ENCODE assay signal across 1 fruit fly cellular context in genomic region chr3L:11358733-11359132, dm6.
TF ChIP-seq lines count a peak whose summit lies in the region.

No protein-coding gene starts in this region.

TF ChIP-seq in whole organism, embryonic, 481 proteins besides CTCF, POLR2A, EP300 and RAD21 (continued from another document):
- TF ChIP-seq CG16815 (GFP tag; optimal IDR thresholded peaks at IDR 0.05; lab: Kevin White, UChicago) (no peak), CG16779 (GFP tag; IDR thresholded peaks at IDR 0.05; lab: Robert Waterston, UW) (peak; percentile 34; the same call in 1 of the 2 replicates), Med (GFP tag; lab: Kevin White, UChicago) (peak; percentile 86), Hey (tag; optimal IDR thresholded peaks at IDR 0.05; lab: Kevin White, UChicago) (peak; percentile 60), sug (tag; optimal IDR thresholded peaks at IDR 0.05; lab: Kevin White, UChicago) (peak; percentile 13), ttk (GFP tag; IDR thresholded peaks at IDR 0.05; lab: Robert Waterston, UW) (no peak), gsb (GFP tag; IDR thresholded peaks at IDR 0.05; lab: Robert Waterston, UW) (no peak), CG30403 (GFP tag; optimal IDR thresholded peaks at IDR 0.05; lab: Kevin White, UChicago) (no peak), mam (GFP tag; optimal IDR thresholded peaks at IDR 0.05; lab: Kevin White, UChicago) (no peak), CG12219 (GFP tag; optimal IDR thresholded peaks at IDR 0.05; lab: Kevin White, UChicago) (no peak), Sin3A (optimal IDR thresholded peaks at IDR 0.05; lab: Kevin White, UChicago) (no peak), Dp (GFP tag; optimal IDR thresholded peaks at IDR 0.05; lab: Kevin White, UChicago) (no peak), HLH3B (GFP tag; IDR thresholded peaks at IDR 0.05; lab: Robert Waterston, UW) (0 out of 2 replicates have a peak, but pooled peaks have one; percentile 21), Nf-YA (GFP tag; IDR thresholded peaks at IDR 0.05; lab: Robert Waterston, UW) (no peak), PHDP (tag; optimal IDR thresholded peaks at IDR 0.05; lab: Kevin White, UChicago) (no peak), CG13424 (tag; optimal IDR thresholded peaks at IDR 0.05; lab: Kevin White, UChicago) (no peak), Abd-B (GFP tag; optimal IDR thresholded peaks at IDR 0.05; lab: Kevin White, UChicago) (no peak), CG17385 (GFP tag; optimal IDR thresholded peaks at IDR 0.05; lab: Kevin White, UChicago) (no peak), CG31365 (tag; optimal IDR thresholded peaks at IDR 0.05; lab: Kevin White, UChicago) (no peak), CG11723 (GFP tag; optimal IDR thresholded peaks at IDR 0.05; lab: Kevin White, UChicago) (no peak), CG18262 (tag; optimal IDR thresholded peaks at IDR 0.05; lab: Kevin White, UChicago) (no peak), Mes4 (GFP tag; optimal IDR thresholded peaks at IDR 0.05; lab: Kevin White, UChicago) (no peak), CG2199 (GFP tag; IDR thresholded peaks at IDR 0.05; lab: Robert Waterston, UW) (peak; percentile 73; the same call in 1 of the 3 replicates), CG4282 (GFP tag; optimal IDR thresholded peaks at IDR 0.05; lab: Kevin White, UChicago) (peak; percentile 12), stwl (tag; optimal IDR thresholded peaks at IDR 0.05; lab: Kevin White, UChicago) (no peak), Blimp-1 (GFP tag; optimal IDR thresholded peaks at IDR 0.05; lab: Kevin White, UChicago) (no peak), Dip2 (GFP tag; IDR thresholded peaks at IDR 0.05; lab: Robert Waterston, UW) (no peak), MBD-R2 (GFP tag; IDR thresholded peaks at IDR 0.05; lab: Robert Waterston, UW) (0 out of 2 replicates have a peak, but pooled peaks have one; percentile 15), CG13296 (GFP tag; optimal IDR thresholded peaks at IDR 0.05; lab: Kevin White, UChicago) (no peak), H2.0 (GFP tag; IDR thresholded peaks at IDR 0.05; lab: Robert Waterston, UW) (0 out of 2 replicates have a peak, but pooled peaks have one; percentile 9), NK7.1 (GFP tag; optimal IDR thresholded peaks at IDR 0.05; lab: Kevin White, UChicago) (no peak), CG15011 (GFP tag; optimal IDR thresholded peaks at IDR 0.05; lab: Kevin White, UChicago) (no peak), aop (GFP tag; IDR thresholded peaks at IDR 0.05; lab: Robert Waterston, UW) (no peak), pros (GFP tag; optimal IDR thresholded peaks at IDR 0.05; lab: Kevin White, UChicago) (no peak), CG3407 (GFP tag; optimal IDR thresholded peaks at IDR 0.05; lab: Kevin White, UChicago) (no peak), slbo (GFP tag; IDR thresholded peaks at IDR 0.05; lab: Robert Waterston, UW) (peak; percentile 43), Ets65A (GFP tag; lab: Kevin White, UChicago) (no peak), dysf (GFP tag; IDR thresholded peaks at IDR 0.05; lab: Robert Waterston, UW) (no peak), CG13624 (GFP tag; optimal IDR thresholded peaks at IDR 0.05; lab: Kevin White, UChicago) (no peak), dati (GFP tag; IDR thresholded peaks at IDR 0.05; lab: Robert Waterston, UW) (no peak; the same call in 1 of the 2 replicates), Atf6 (GFP tag; IDR thresholded peaks at IDR 0.05; lab: Robert Waterston, UW) (no peak), gt (GFP tag; IDR thresholded peaks at IDR 0.05; lab: Robert Waterston, UW) (0 out of 2 replicates have a peak, but pooled peaks have one; percentile 21), CG12236 (GFP tag; optimal IDR thresholded peaks at IDR 0.05; lab: Kevin White, UChicago) (no peak)
